Worm (Caenorhabditis elegans) whole organism, L4 larva: ENCODE results near the gene mig-18.

Experiments used
- ama-1 ChIP-seq: fragments of 150-350 bp; optimal IDR thresholded peaks from 2 replicates; lab custom pipeline; 2014; ENCODE audit warnings: inconsistent platforms, mixed read lengths
- ceh-82 ChIP-seq: sonication (generic microtip); optimal IDR thresholded peaks from 2 replicates; lab custom pipeline; 2017; ENCODE audit warnings: missing biosample characterization, missing genetic modification characterization
- daf-12 ChIP-seq: fragments of 150-350 bp; optimal IDR thresholded peaks from 2 replicates; lab custom pipeline; 2014; ENCODE audit warnings: missing biosample characterization, missing genetic modification reagents, missing genetic modification characterization
- hlh-11 ChIP-seq: fragments of 200-800 bp; sonication (Bioruptor generic); optimal IDR thresholded peaks from 2 replicates; lab custom pipeline; 2018; ENCODE audit warnings: mild to moderate bottlenecking, missing genetic modification characterization, missing compliant biosample characterization
- lin-13 ChIP-seq: fragments of 150-350 bp; optimal IDR thresholded peaks from 2 replicates; lab custom pipeline; 2014; ENCODE audit warnings: missing biosample characterization, missing genetic modification reagents, missing genetic modification characterization
- lin-39 ChIP-seq: fragments of 150-350 bp; optimal IDR thresholded peaks from 2 replicates; lab custom pipeline; 2014; ENCODE audit warnings: missing biosample characterization, missing genetic modification reagents, missing genetic modification characterization
- madf-5 ChIP-seq, 2 experiments: fragments of 200-800 bp; sonication (Bioruptor generic); IDR thresholded peaks; 2 replicates each; pipeline ENCODE4 v1.3.6; 2022; ENCODE audit warnings: missing compliant biosample characterization in 2 of 2, missing genetic modification characterization in 2 of 2
- snpc-4 ChIP-seq: fragments of 150-350 bp; optimal IDR thresholded peaks from 2 replicates; lab custom pipeline; 2014; ENCODE audit warnings: missing biosample characterization, missing genetic modification characterization

ce11 chrIII:13393239-13393638 is 9.8 kb upstream of the mig-18 start, which contains the start of gene dnj-17:
- no peak for TF ChIP-seq madf-5 (GFP tag; IDR thresholded peaks at IDR 0.05; lab: Robert Waterston, UW)
- TF ChIP-seq ama-1 (lab: Kevin White, UChicago) = no peak
- TF ChIP-seq snpc-4 (tag; lab: Kevin White, UChicago) = no peak
- no peak for TF ChIP-seq lin-13 (GFP tag; lab: Kevin White, UChicago)
- TF ChIP-seq daf-12 (tag; lab: Kevin White, UChicago) = no peak
- TF ChIP-seq lin-39 = no peak
- TF ChIP-seq ceh-82 (tag; lab: Kevin White, UChicago) = no peak
- no peak for TF ChIP-seq hlh-11 (tag; lab: Kevin White, UChicago)
